Fruit fly (Drosophila melanogaster) whole organism, embryonic: ENCODE results near the gene CG10702.

Experiments used
- Aef1 ChIP-seq: fragments of 200-800 bp; sonication (Bioruptor generic); IDR thresholded peaks from 3 replicates; pipeline ENCODE4 v1.3.6; 2022; ENCODE audit warnings: missing biosample characterization, missing genetic modification characterization
- Atf-2 ChIP-seq: fragments of 200-800 bp; sonication (Bioruptor generic); optimal IDR thresholded peaks from 2 replicates; lab custom pipeline; 2016; ENCODE audit warnings: missing biosample characterization, missing genetic modification characterization
- B-H2 ChIP-seq: fragments of 200-800 bp; sonication (Bioruptor generic); optimal IDR thresholded peaks from 2 replicates; lab custom pipeline; 2018; ENCODE audit warnings: missing biosample characterization, mild to moderate bottlenecking, missing genetic modification characterization
- CG12155 ChIP-seq: fragments of 200-800 bp; sonication (Bioruptor generic); optimal IDR thresholded peaks from 3 replicates; lab custom pipeline; 2016; ENCODE audit warnings: missing biosample characterization, missing genetic modification characterization
- CG15479 ChIP-seq: fragments of 200-800 bp; sonication (Bioruptor generic); optimal IDR thresholded peaks from 3 replicates; lab custom pipeline; 2019; ENCODE audit warnings: missing biosample characterization, mild to moderate bottlenecking, missing genetic modification characterization, moderate library complexity
- CG32532 ChIP-seq: fragments of 200-800 bp; sonication (Bioruptor generic); IDR thresholded peaks from 2 replicates; pipeline ENCODE4 v1.3.6; 2022; ENCODE audit warnings: missing biosample characterization, missing genetic modification characterization
- CG34376 ChIP-seq: fragments of 200-800 bp; sonication (Bioruptor generic); optimal IDR thresholded peaks from 2 replicates; lab custom pipeline; 2018; ENCODE audit warnings: missing biosample characterization, mild to moderate bottlenecking, missing genetic modification characterization
- CG3995 ChIP-seq: fragments of 200-800 bp; sonication (Bioruptor generic); optimal IDR thresholded peaks from 3 replicates; lab custom pipeline; 2016; ENCODE audit warnings: missing biosample characterization, missing genetic modification characterization
- CG6683 ChIP-seq: fragments of 200-800 bp; sonication (Bioruptor generic); optimal IDR thresholded peaks from 2 replicates; lab custom pipeline; 2017; ENCODE audit warnings: missing biosample characterization, mild to moderate bottlenecking, missing genetic modification characterization, missing genetic modification reagents
- CTCF ChIP-seq: fragments of 200-800 bp; sonication (Bioruptor generic); optimal IDR thresholded peaks from 2 replicates; lab custom pipeline; 2017; ENCODE audit warnings: missing biosample characterization, mild to moderate bottlenecking, missing genetic modification characterization, moderate library complexity
- CrebB ChIP-seq: fragments of 200-800 bp; sonication (Bioruptor generic); optimal IDR thresholded peaks from 3 replicates; lab custom pipeline; 2018; ENCODE audit warnings: missing biosample characterization, mild to moderate bottlenecking, missing genetic modification characterization
- Doc2 ChIP-seq: fragments of 200-800 bp; sonication (Bioruptor generic); IDR thresholded peaks from 2 replicates; pipeline ENCODE4 v1.3.6; 2022; ENCODE audit warnings: missing biosample characterization, missing genetic modification characterization
- Ets65A ChIP-seq: fragments of 200-800 bp; sonication (Bioruptor generic); peaks from one replicate; lab custom pipeline; 2016; ENCODE audit warnings: missing biosample characterization, missing genetic modification characterization
- GATAe ChIP-seq: fragments of 200-800 bp; sonication (Bioruptor generic); conservative IDR thresholded peaks from 2 replicates; pipeline ENCODE4 v1.3.6; 2022; ENCODE audit warnings: missing biosample characterization, missing genetic modification characterization
- Hr51 ChIP-seq, 2 experiments: fragments of 200-800 bp; sonication (Bioruptor generic); optimal IDR thresholded peaks; 2 replicates in 1 of 2; 3 replicates in 1 of 2; lab custom pipeline; 2016 to 2018; ENCODE audit warnings: missing biosample characterization in 2 of 2, missing genetic modification characterization in 2 of 2, mild to moderate bottlenecking in 1 of 2, moderate library complexity in 1 of 2
- Lim3 ChIP-seq: fragments of 200-800 bp; sonication (Bioruptor generic); IDR thresholded peaks from 2 replicates; pipeline ENCODE4 v1.3.6; 2022; ENCODE audit warnings: missing biosample characterization, missing genetic modification characterization
- Mad ChIP-seq: fragments of 200-800 bp; sonication (Bioruptor generic); optimal IDR thresholded peaks from 2 replicates; lab custom pipeline; 2016; ENCODE audit warnings: missing biosample characterization, missing genetic modification characterization
- Med ChIP-seq: fragments of 200-800 bp; sonication (Bioruptor generic); peaks from one replicate; lab custom pipeline; 2016; ENCODE audit warnings: missing biosample characterization, missing genetic modification characterization, mild to moderate bottlenecking, inconsistent platforms, moderate library complexity
- Mes4 ChIP-seq: fragments of 200-800 bp; sonication (Bioruptor generic); optimal IDR thresholded peaks from 2 replicates; lab custom pipeline; 2016; ENCODE audit warnings: missing biosample characterization, missing genetic modification characterization
- Nf-YA ChIP-seq: fragments of 200-800 bp; sonication (Bioruptor generic); IDR thresholded peaks from 2 replicates; pipeline ENCODE4 v1.3.6; 2022; ENCODE audit warnings: missing biosample characterization, missing genetic modification characterization
- Nf-YC ChIP-seq: fragments of 200-800 bp; optimal IDR thresholded peaks from 3 replicates; lab custom pipeline; 2019; ENCODE audit warnings: missing biosample characterization, mild to moderate bottlenecking, missing genetic modification characterization, moderate library complexity
- Opbp ChIP-seq: fragments of 200-800 bp; sonication (Bioruptor generic); IDR thresholded peaks from 3 replicates; pipeline ENCODE4 v1.3.6; 2022; ENCODE audit warnings: missing biosample characterization, missing genetic modification characterization; ENCODE audit not compliant: partially characterized antibody
- bab2 ChIP-seq: fragments of 200-800 bp; sonication (Bioruptor generic); optimal IDR thresholded peaks from 2 replicates; lab custom pipeline; 2016; ENCODE audit warnings: missing biosample characterization, missing genetic modification characterization
- caup ChIP-seq: fragments of 200-800 bp; sonication (Bioruptor generic); optimal IDR thresholded peaks from 3 replicates; lab custom pipeline; 2017; ENCODE audit warnings: missing biosample characterization, mild to moderate bottlenecking, missing genetic modification characterization, moderate library complexity; ENCODE audit not compliant: severe bottlenecking
- danr ChIP-seq: fragments of 200-800 bp; sonication (Bioruptor generic); IDR thresholded peaks from 2 replicates; pipeline ENCODE4 v1.3.6; 2022; ENCODE audit warnings: missing biosample characterization, missing genetic modification characterization
- exex ChIP-seq: fragments of 200-800 bp; sonication (Bioruptor generic); optimal IDR thresholded peaks from 4 replicates; lab custom pipeline; 2018; ENCODE audit warnings: missing biosample characterization, mild to moderate bottlenecking, missing genetic modification characterization, moderate library complexity
- gfzf ChIP-seq: fragments of 200-800 bp; sonication (Bioruptor generic); optimal IDR thresholded peaks from 2 replicates; lab custom pipeline; 2016; ENCODE audit warnings: missing biosample characterization, mild to moderate bottlenecking, missing genetic modification characterization, moderate library complexity
- grn ChIP-seq: fragments of 200-800 bp; sonication (Bioruptor generic); optimal IDR thresholded peaks from 3 replicates; lab custom pipeline; 2017; ENCODE audit warnings: missing biosample characterization, missing genetic modification characterization
- lab ChIP-seq: fragments of 200-800 bp; sonication (Bioruptor generic); optimal IDR thresholded peaks from 3 replicates; lab custom pipeline; 2017; ENCODE audit warnings: missing biosample characterization, missing genetic modification characterization, mild to moderate bottlenecking, moderate library complexity, missing genetic modification reagents
- mirr ChIP-seq: fragments of 200-800 bp; sonication (Bioruptor generic); optimal IDR thresholded peaks from 3 replicates; lab custom pipeline; 2018; ENCODE audit warnings: missing biosample characterization, mild to moderate bottlenecking, missing genetic modification characterization
- odd ChIP-seq: fragments of 200-800 bp; sonication (Bioruptor generic); optimal IDR thresholded peaks from 2 replicates; lab custom pipeline; 2017; ENCODE audit warnings: missing biosample characterization, mild to moderate bottlenecking, missing genetic modification characterization
- peb ChIP-seq: fragments of 200-800 bp; sonication (Bioruptor generic); IDR thresholded peaks from 2 replicates; pipeline ENCODE4 v1.3.6; 2022; ENCODE audit warnings: missing biosample characterization, missing genetic modification characterization
- slp2 ChIP-seq: fragments of 200-800 bp; sonication (Bioruptor generic); optimal IDR thresholded peaks from 2 replicates; lab custom pipeline; 2016; ENCODE audit warnings: missing biosample characterization, missing genetic modification characterization
- sug ChIP-seq: fragments of 200-800 bp; optimal IDR thresholded peaks from 2 replicates; lab custom pipeline; 2019; ENCODE audit warnings: missing biosample characterization, mild to moderate bottlenecking, missing genetic modification characterization, moderate library complexity
- twi ChIP-seq: fragments of 200-800 bp; optimal IDR thresholded peaks from 2 replicates; lab custom pipeline; 2019; ENCODE audit warnings: missing biosample characterization, mild to moderate bottlenecking, missing genetic modification characterization, moderate library complexity
- vnd ChIP-seq: fragments of 200-800 bp; sonication (Bioruptor generic); IDR thresholded peaks from 3 replicates; pipeline ENCODE4 v1.3.6; 2022; ENCODE audit warnings: missing biosample characterization, missing genetic modification characterization; ENCODE audit not compliant: partially characterized antibody

CG10702 gene

DNA sequence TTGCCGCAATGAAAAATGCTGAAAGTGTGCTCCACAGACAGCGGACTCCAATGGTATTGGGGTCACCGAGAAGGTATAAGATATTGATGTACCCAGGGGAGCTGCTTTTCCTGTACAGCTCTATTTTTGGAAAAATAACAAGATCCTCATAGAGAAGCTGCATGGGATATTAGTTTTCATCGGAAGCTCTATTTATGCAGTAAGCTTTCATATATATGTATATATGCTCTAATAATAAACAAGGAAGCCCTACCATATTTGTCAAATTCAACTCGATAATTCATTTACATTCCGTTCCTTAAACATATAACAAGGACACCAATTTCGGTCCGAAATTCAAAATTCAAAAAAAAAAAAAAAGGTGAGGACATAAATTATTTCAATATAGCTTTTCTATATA is 32.1 kb upstream of the CG10702 start, which contains the start of the genes CG17344 and CG43731:
Gene CG17344, plus strand, starts transcription at position 301 of the 400 bp plus-strand sequence.
Gene CG43731, plus strand, starts transcription at position 301 of the 400 bp plus-strand sequence.
- TF ChIP-seq Mes4 (GFP tag; lab: Kevin White, UChicago) (no peak), Mad (GFP tag; lab: Kevin White, UChicago) (no peak), CG12155 (GFP tag; lab: Kevin White, UChicago) (no peak), Hr51 (GFP tag; optimal IDR thresholded peaks at IDR 0.05; lab: Kevin White, UChicago) (no peak), gfzf (GFP tag; lab: Kevin White, UChicago) (no peak), Atf-2 (GFP tag; lab: Kevin White, UChicago) (no peak), CG6683 (GFP tag; lab: Kevin White, UChicago) (no peak), Doc2 (GFP tag; lab: Robert Waterston, UW) (no peak), CrebB (tag; lab: Kevin White, UChicago) (no peak), Nf-YA (no peak), B-H2 (GFP tag; lab: Kevin White, UChicago) (no peak), slp2 (GFP tag; lab: Kevin White, UChicago) (no peak), twi (tag; lab: Kevin White, UChicago) (no peak), danr (GFP tag; lab: Robert Waterston, UW) (no peak), peb (GFP tag; lab: Robert Waterston, UW) (no peak), Ets65A (no peak), bab2 (GFP tag; lab: Kevin White, UChicago) (no peak)

- TF ChIP-seq lab (GFP tag; lab: Kevin White, UChicago) (peak; percentile 2), Med (GFP tag; lab: Kevin White, UChicago) (peak; percentile 68), Opbp (no peak), grn (GFP tag; lab: Kevin White, UChicago) (peak; percentile 52), caup (peak; percentile 70), Lim3 (GFP tag; lab: Robert Waterston, UW) (peak; percentile 82; the same call in 1 of the 2 replicates), CG15479 (GFP tag; lab: Kevin White, UChicago) (peak; percentile 46), CG32532 (GFP tag; lab: Robert Waterston, UW) (no peak), odd (GFP tag; lab: Kevin White, UChicago) (peak; percentile 13), CG3995 (GFP tag; lab: Kevin White, UChicago) (no peak), mirr (GFP tag; lab: Kevin White, UChicago) (peak; percentile 80), exex (tag; lab: Kevin White, UChicago) (peak; percentile 48)
Measured at dm6 chr2L:19098668-19099067, 29.0 kb upstream of the CG10702 start.

dm6 chr2L:19097374-19097773 is 27.7 kb upstream of the CG10702 start:
- TF ChIP-seq sug (tag; lab: Kevin White, UChicago) (peak; percentile 49), grn (GFP tag; lab: Kevin White, UChicago) (peak; percentile 74), mirr (GFP tag; lab: Kevin White, UChicago) (peak; percentile 89), CTCF (GFP tag; lab: Kevin White, UChicago) (no peak), Aef1 (GFP tag; lab: Robert Waterston, UW) (no peak), vnd (0 out of 3 replicates have a peak, but pooled peaks have one; percentile 33), exex (tag; lab: Kevin White, UChicago) (peak; percentile 99), CG34376 (GFP tag; lab: Kevin White, UChicago) (peak; percentile 71), Nf-YC (tag; lab: Kevin White, UChicago) (peak; percentile 3), GATAe (GFP tag; lab: Robert Waterston, UW) (peak; percentile 29; the same call in 1 of the 2 replicates)
